Fruit fly (Drosophila melanogaster) whole organism, prepupa: ENCODE data around the gene Acbp1.
A peak's percentile ranks its signal among the peaks of the same experiment; 100 is the strongest.

ENCODE experiments used
- CG10669 ChIP-seq: fragments of 200-800 bp; sonication (Bioruptor generic); optimal IDR thresholded peaks from 3 replicates; lab custom pipeline; 2018; ENCODE audit warnings: missing biosample characterization, mild to moderate bottlenecking, missing genetic modification characterization, moderate library complexity
- CG11294 ChIP-seq: fragments of 200-800 bp; sonication (Bioruptor generic); IDR thresholded peaks from 2 replicates; pipeline ENCODE4 v1.3.6; 2022; ENCODE audit warnings: missing biosample characterization, missing genetic modification characterization
- CG15336 ChIP-seq: fragments of 200-800 bp; sonication (Bioruptor generic); IDR thresholded peaks from 2 replicates; pipeline ENCODE4 v1.3.6; 2022; ENCODE audit warnings: missing biosample characterization, missing genetic modification characterization
- CG1621 ChIP-seq: fragments of 200-800 bp; sonication (Bioruptor generic); optimal IDR thresholded peaks from 3 replicates; lab custom pipeline; 2018; ENCODE audit warnings: missing biosample characterization, mild to moderate bottlenecking, missing genetic modification characterization
- CG6163 ChIP-seq: fragments of 200-800 bp; sonication (Bioruptor generic); IDR thresholded peaks from 3 replicates; pipeline ENCODE4 v1.3.6; 2022; ENCODE audit warnings: missing biosample characterization, missing genetic modification characterization
- CG6276 ChIP-seq: fragments of 200-800 bp; sonication (Bioruptor generic); optimal IDR thresholded peaks from 2 replicates; lab custom pipeline; 2017; ENCODE audit warnings: missing biosample characterization, mild to moderate bottlenecking, missing genetic modification characterization
- Eip75B ChIP-seq: fragments of 200-800 bp; sonication (Bioruptor generic); optimal IDR thresholded peaks from 3 replicates; lab custom pipeline; 2016; ENCODE audit warnings: missing biosample characterization, missing genetic modification characterization
- Eip78C ChIP-seq: fragments of 200-800 bp; sonication (Bioruptor generic); peaks from one replicate; lab custom pipeline; 2016; ENCODE audit warnings: missing biosample characterization, missing genetic modification characterization
- Ets21C ChIP-seq: fragments of 200-800 bp; sonication (Bioruptor generic); optimal IDR thresholded peaks from 3 replicates; lab custom pipeline; 2016; ENCODE audit warnings: missing biosample characterization, missing genetic modification characterization
- achi ChIP-seq: fragments of 200-800 bp; sonication (Bioruptor generic); optimal IDR thresholded peaks from 3 replicates; lab custom pipeline; 2016; ENCODE audit warnings: missing biosample characterization, missing genetic modification characterization
- acj6 ChIP-seq: fragments of 200-800 bp; sonication (Bioruptor generic); optimal IDR thresholded peaks from 3 replicates; lab custom pipeline; 2016; ENCODE audit warnings: missing biosample characterization, missing genetic modification characterization
- dac ChIP-seq: fragments of 200-800 bp; sonication (Bioruptor generic); optimal IDR thresholded peaks from 2 replicates; lab custom pipeline; 2017; ENCODE audit warnings: missing biosample characterization, mild to moderate bottlenecking, missing genetic modification characterization

Gene Acbp1

dm6 chr2L:8126849-8127602 is 35.2 kb downstream of the Acbp1 start, which contains the start of the genes CG12375 and CG8668 (continued):
- TF ChIP-seq CG10669 (GFP tag; lab: Kevin White, UChicago) (no peak), CG11294 (GFP tag; lab: Robert Waterston, UW) (no peak), acj6 (GFP tag; lab: Kevin White, UChicago) (no peak), Eip75B (GFP tag; lab: Kevin White, UChicago) (no peak)

dm6 chr2L:8123711-8124379 is 38.4 kb downstream of the Acbp1 start, which contains the start of the genes mon2 and CG8673:
Gene mon2, minus strand, starts transcription at chr2L:8124010.
Gene CG8673, plus strand, starts transcription at chr2L:8124329.
- TF ChIP-seq CG6163 (GFP tag; lab: Robert Waterston, UW) (0 out of 3 replicates have a peak, but pooled peaks have one; percentile 24), CG1621 (tag; lab: Kevin White, UChicago) (no peak), achi (GFP tag; lab: Kevin White, UChicago) (peak; percentile 98)

dm6 chr2L:8116632-8117193 is 45.5 kb downstream of the Acbp1 start:
- TF ChIP-seq Eip78C (GFP tag; lab: Kevin White, UChicago) (peak; percentile 46), dac (GFP tag; lab: Kevin White, UChicago) (no peak), CG6276 (GFP tag; lab: Kevin White, UChicago) (no peak), Ets21C (GFP tag; lab: Kevin White, UChicago) (no peak), CG15336 (GFP tag; lab: Robert Waterston, UW) (no peak)
